Worm (Caenorhabditis elegans) whole organism, mixed stage, embryonic: ENCODE measurements around the gene T12A7.2.

Experiments
- M03D4.4 ChIP-seq: sonication (generic microtip); optimal IDR thresholded peaks from 2 replicates; lab custom pipeline; 2017; ENCODE audit warnings: mild to moderate bottlenecking, missing genetic modification characterization, missing compliant biosample characterization
- bed-3 ChIP-seq: fragments of 200-800 bp; sonication (Bioruptor generic); optimal IDR thresholded peaks from 3 replicates; lab custom pipeline; 2018; ENCODE audit warnings: mild to moderate bottlenecking, missing genetic modification characterization, moderate library complexity, missing compliant biosample characterization
- ceh-39 ChIP-seq: fragments of 150-350 bp; optimal IDR thresholded peaks from 2 replicates; lab custom pipeline; 2014; ENCODE audit warnings: missing biosample characterization, missing genetic modification characterization
- ceh-43 ChIP-seq: fragments of 200-800 bp; sonication (Bioruptor generic); optimal IDR thresholded peaks from 2 replicates; lab custom pipeline; 2018; ENCODE audit warnings: mild to moderate bottlenecking, missing genetic modification characterization, moderate library complexity, missing compliant biosample characterization
- ceh-83 ChIP-seq: fragments of 200-800 bp; sonication (Bioruptor generic); optimal IDR thresholded peaks from 2 replicates; lab custom pipeline; 2018; ENCODE audit warnings: mild to moderate bottlenecking, missing genetic modification characterization, missing compliant biosample characterization
- ces-1 ChIP-seq: fragments of 150-350 bp; optimal IDR thresholded peaks from 2 replicates; lab custom pipeline; 2014; ENCODE audit warnings: missing biosample characterization, missing genetic modification reagents, missing genetic modification characterization
- cnd-1 ChIP-seq: fragments of 200-800 bp; sonication (Bioruptor generic); optimal IDR thresholded peaks from 2 replicates; lab custom pipeline; 2018; ENCODE audit warnings: mild to moderate bottlenecking, missing genetic modification characterization, missing compliant biosample characterization
- drap-1 ChIP-seq: fragments of 200-800 bp; sonication (Bioruptor generic); optimal IDR thresholded peaks from 3 replicates; lab custom pipeline; 2018; ENCODE audit warnings: mild to moderate bottlenecking, missing genetic modification characterization, missing compliant biosample characterization
- elt-1 ChIP-seq: sonication (generic microtip); optimal IDR thresholded peaks from 2 replicates; lab custom pipeline; 2017; ENCODE audit warnings: missing genetic modification characterization, mild to moderate bottlenecking, missing compliant biosample characterization, antibody characterized with exemption, moderate library complexity, borderline replicate concordance; ENCODE audit not compliant: insufficient read depth
- hlh-1 ChIP-seq: fragments of 150-350 bp; optimal IDR thresholded peaks from 2 replicates; lab custom pipeline; 2014; ENCODE audit warnings: missing biosample characterization, missing genetic modification reagents, missing genetic modification characterization
- lin-13 ChIP-seq: fragments of 150-350 bp; optimal IDR thresholded peaks from 2 replicates; lab custom pipeline; 2014; ENCODE audit warnings: missing biosample characterization, missing genetic modification characterization
- lsy-2 ChIP-seq: fragments of 150-350 bp; optimal IDR thresholded peaks from 2 replicates; lab custom pipeline; 2014; ENCODE audit warnings: missing biosample characterization, missing genetic modification characterization
- mab-5 ChIP-seq: fragments of 150-350 bp; optimal IDR thresholded peaks from 2 replicates; lab custom pipeline; 2014; ENCODE audit warnings: missing biosample characterization, missing genetic modification characterization
- mep-1 ChIP-seq: fragments of 150-350 bp; optimal IDR thresholded peaks from 2 replicates; lab custom pipeline; 2017; ENCODE audit warnings: missing biosample characterization, missing genetic modification reagents, missing genetic modification characterization, inconsistent platforms
- nhr-2 ChIP-seq: fragments of 150-350 bp; optimal IDR thresholded peaks from 2 replicates; lab custom pipeline; 2014; ENCODE audit warnings: missing biosample characterization, missing genetic modification characterization
- nhr-28 ChIP-seq: fragments of 150-350 bp; optimal IDR thresholded peaks from 2 replicates; lab custom pipeline; 2014; ENCODE audit warnings: missing biosample characterization, missing genetic modification characterization
- pha-4 ChIP-seq: fragments of 150-350 bp; optimal IDR thresholded peaks from 2 replicates; lab custom pipeline; 2018; ENCODE audit warnings: missing biosample characterization, missing genetic modification reagents, missing genetic modification characterization
- sem-2 ChIP-seq: fragments of 200-800 bp; sonication (Bioruptor generic); optimal IDR thresholded peaks from 2 replicates; lab custom pipeline; 2018; ENCODE audit warnings: mild to moderate bottlenecking, missing genetic modification characterization, missing compliant biosample characterization
- snpc-4 ChIP-seq: fragments of 150-350 bp; optimal IDR thresholded peaks from 2 replicates; lab custom pipeline; 2014; ENCODE audit warnings: missing biosample characterization, missing genetic modification characterization
- tbx-8 ChIP-seq: fragments of 200-800 bp; sonication (Bioruptor generic); optimal IDR thresholded peaks from 2 replicates; lab custom pipeline; 2018; ENCODE audit warnings: mild to moderate bottlenecking, missing genetic modification characterization, moderate library complexity, missing compliant biosample characterization
- unc-120 ChIP-seq: sonication (generic microtip); optimal IDR thresholded peaks from 2 replicates; lab custom pipeline; 2017; ENCODE audit warnings: missing genetic modification characterization, missing compliant biosample characterization; ENCODE audit not compliant: poor library complexity, severe bottlenecking
- unc-62 ChIP-seq: fragments of 150-350 bp; optimal IDR thresholded peaks from 2 replicates; lab custom pipeline; 2014; ENCODE audit warnings: missing biosample characterization, missing genetic modification reagents, missing genetic modification characterization
- zip-8 ChIP-seq: fragments of 150-350 bp; optimal IDR thresholded peaks from 2 replicates; lab custom pipeline; 2014; ENCODE audit warnings: missing biosample characterization, missing genetic modification characterization

T12A7.2 gene

ce11 chrIV:11788383-11788963, 27.6 kb upstream of the T12A7.2 start:
- peak; percentile 92 for TF ChIP-seq ces-1 (GFP tag; lab: Kevin White, UChicago)
- no peak for TF ChIP-seq ceh-43
- TF ChIP-seq, all 35 proteins: peak for 1

DNA sequence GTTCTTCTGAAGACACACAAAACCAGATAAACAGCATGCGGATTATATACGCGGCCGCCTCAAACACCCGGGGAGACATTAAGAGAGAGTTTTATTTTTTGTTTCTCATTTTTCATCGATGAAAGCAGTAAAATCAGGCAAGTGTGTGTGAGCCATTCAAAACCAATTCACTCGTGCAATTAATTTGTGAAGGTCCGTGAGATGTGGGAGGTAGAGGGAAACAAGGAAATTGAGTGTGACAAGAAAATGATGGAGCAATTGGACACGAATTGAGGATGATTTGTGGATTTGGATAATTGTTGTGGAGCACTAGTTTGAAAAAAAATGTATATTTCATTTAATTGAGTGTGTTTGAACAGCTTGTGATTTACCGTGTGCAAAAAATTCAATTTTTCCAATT, 26.9 kb upstream of the T12A7.2 start:
- no peak for TF ChIP-seq tbx-8
- no peak for TF ChIP-seq zip-8
- no peak for TF ChIP-seq nhr-28 (tag; lab: Kevin White, UChicago)
- TF ChIP-seq sem-2 (GFP tag; lab: Kevin White, UChicago) = no peak
- TF ChIP-seq unc-120 = no peak
- TF ChIP-seq M03D4.4 (tag; lab: Kevin White, UChicago) = no peak
- no peak for TF ChIP-seq cnd-1 (tag; lab: Kevin White, UChicago)
- no peak for TF ChIP-seq drap-1 (GFP tag; lab: Kevin White, UChicago)
- no peak for TF ChIP-seq ceh-43
- TF ChIP-seq snpc-4 (tag; lab: Kevin White, UChicago) = no peak
- TF ChIP-seq hlh-1 = no peak
- no peak for TF ChIP-seq nhr-2 (tag; lab: Kevin White, UChicago)
- no peak for TF ChIP-seq elt-1 (tag; lab: Kevin White, UChicago)
- TF ChIP-seq pha-4 (tag; lab: Kevin White, UChicago) = no peak

ce11 chrIV:11785064-11785840, 24.3 kb upstream of the T12A7.2 start:
- TF ChIP-seq ces-1 (GFP tag; lab: Kevin White, UChicago) (peak; percentile 84), unc-62 (GFP tag; lab: Kevin White, UChicago) (no peak)
- TF ChIP-seq, all 35 proteins: peak for 1

DNA sequence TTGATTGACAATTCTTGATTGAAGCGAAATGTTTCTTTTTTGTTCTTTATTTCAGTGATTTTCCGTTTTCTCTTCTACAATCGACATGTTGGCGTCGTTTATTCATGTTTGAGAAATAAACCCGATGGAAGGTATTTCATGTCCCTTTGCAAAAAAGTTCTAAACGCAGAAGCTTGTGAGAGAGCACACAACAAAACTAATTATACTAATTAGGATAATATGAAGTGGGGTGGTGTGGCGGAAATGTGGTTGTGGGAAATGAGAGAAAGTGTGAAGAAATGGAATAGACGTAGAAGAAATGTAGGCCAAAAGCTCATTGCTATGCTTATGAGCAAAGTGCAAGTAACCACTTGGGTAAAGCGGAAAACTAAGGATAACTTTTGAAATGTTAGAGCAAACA, 21.9 kb upstream of the T12A7.2 start:
- no peak for TF ChIP-seq cnd-1 (tag; lab: Kevin White, UChicago)
- peak; percentile 94 for TF ChIP-seq ces-1 (GFP tag; lab: Kevin White, UChicago)

DNA sequence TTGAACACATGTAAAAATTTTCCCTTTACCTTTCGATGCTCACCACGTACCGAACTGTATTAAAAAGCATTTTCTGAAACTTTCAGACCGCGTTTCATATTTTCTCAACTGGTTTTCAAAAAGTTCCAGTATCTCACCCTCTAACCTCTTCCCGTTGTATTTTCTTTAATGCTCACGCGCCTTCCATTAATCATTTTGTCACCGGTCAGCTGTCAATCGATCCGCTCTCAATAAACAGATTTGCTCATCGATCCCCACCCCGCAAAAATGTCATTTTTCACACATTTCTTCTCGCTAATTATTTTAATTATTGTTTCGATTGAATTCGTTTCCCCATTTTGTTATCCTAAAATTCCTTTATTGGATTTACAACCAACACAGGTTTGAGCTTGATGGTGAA, 18.1 kb upstream of the T12A7.2 start, which contains the start of gene lpr-2:
TSS of gene lpr-2 (plus strand) at position 189 of the 400 bp plus-strand sequence.
- TF ChIP-seq unc-62 (GFP tag; lab: Kevin White, UChicago) (peak; percentile 66), mab-5 (tag; lab: Kevin White, UChicago) (peak; percentile 54), hlh-1 (peak; percentile 80), ceh-83 (GFP tag; lab: Kevin White, UChicago) (no peak)
- TF ChIP-seq, all 35 proteins: peak for 3

DNA sequence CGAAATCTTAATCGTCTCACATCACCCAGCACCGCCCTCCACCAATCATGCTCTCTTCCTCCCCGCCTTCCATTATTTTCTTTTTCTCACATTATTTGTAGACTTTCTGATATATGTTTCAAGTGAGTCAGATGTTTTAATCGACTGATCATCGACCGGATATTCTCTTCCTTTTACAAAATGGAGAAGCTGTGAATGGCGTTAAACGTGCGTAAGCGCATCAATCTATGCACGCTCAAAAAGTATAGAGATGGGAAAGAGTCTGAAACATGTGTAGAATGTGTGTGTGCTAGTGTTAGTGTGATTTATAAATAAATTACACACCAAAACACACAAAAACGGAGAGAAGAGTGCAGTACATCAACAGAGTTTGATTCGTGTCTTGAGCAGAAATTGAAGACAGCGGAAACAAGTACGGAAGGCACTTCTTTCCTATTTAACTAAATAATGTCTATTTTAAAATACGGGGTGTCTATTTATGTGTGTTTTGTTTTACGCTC, 16.1 kb upstream of the T12A7.2 start:
- TF ChIP-seq ces-1 (GFP tag; lab: Kevin White, UChicago) (peak; percentile 15), sem-2 (GFP tag; lab: Kevin White, UChicago) (no peak), drap-1 (GFP tag; lab: Kevin White, UChicago) (no peak), lsy-2 (tag; lab: Kevin White, UChicago) (no peak)

DNA sequence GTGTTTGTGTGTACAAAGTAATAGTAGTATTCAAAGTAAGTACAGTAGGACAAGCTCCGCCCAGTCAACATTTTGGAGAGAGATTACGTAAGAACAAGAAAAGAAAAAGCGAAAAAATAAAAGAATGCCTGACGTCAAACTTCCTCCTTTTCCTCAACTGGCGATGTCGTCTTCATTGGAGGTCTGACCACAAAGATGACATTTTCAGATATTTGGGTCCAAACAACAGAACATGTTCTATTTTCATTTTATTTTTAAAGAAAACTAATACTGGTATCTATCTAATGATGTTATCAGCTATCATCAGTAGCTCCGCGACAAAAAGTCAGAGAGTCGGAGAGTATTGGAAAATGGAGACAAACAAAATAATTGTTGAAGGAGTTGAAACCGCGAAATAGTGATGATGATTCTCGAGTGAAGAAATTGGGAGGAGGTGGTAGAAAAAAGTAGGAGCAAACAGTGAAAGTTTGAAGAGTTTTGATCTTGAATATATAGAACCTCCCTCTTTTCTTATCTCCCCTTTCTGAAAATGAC, 12.8 kb upstream of the T12A7.2 start, which contains the start of gene lips-5:
TSS of gene lips-5 (minus strand) at position 51 of the 534 bp plus-strand sequence.
- no peak for TF ChIP-seq bed-3
- TF ChIP-seq M03D4.4 (tag; lab: Kevin White, UChicago) = no peak
- TF ChIP-seq cnd-1 (tag; lab: Kevin White, UChicago) = no peak
- no peak for TF ChIP-seq lin-13 (tag; lab: Kevin White, UChicago)
- no peak for TF ChIP-seq elt-1 (tag; lab: Kevin White, UChicago)
- TF ChIP-seq tbx-8 = no peak
- no peak for TF ChIP-seq ces-1 (GFP tag; lab: Kevin White, UChicago)
- TF ChIP-seq zip-8 = no peak
- TF ChIP-seq lsy-2 (tag; lab: Kevin White, UChicago) = no peak
- TF ChIP-seq hlh-1 = no peak
- TF ChIP-seq ceh-39 (tag; lab: Kevin White, UChicago) = no peak
- TF ChIP-seq mep-1 = no peak
- TF ChIP-seq snpc-4 (tag; lab: Kevin White, UChicago) = no peak
- TF ChIP-seq, all 35 proteins: peak for 0
